Worm (Caenorhabditis elegans) whole organism, dauer: ENCODE data around the gene srv-13.

Experiments used
- unc-62 ChIP-seq: sonication (generic microtip); optimal IDR thresholded peaks from 2 replicates; lab custom pipeline; 2017; ENCODE audit warnings: missing biosample characterization, missing genetic modification reagents, missing genetic modification characterization

Gene srv-13

DNA sequence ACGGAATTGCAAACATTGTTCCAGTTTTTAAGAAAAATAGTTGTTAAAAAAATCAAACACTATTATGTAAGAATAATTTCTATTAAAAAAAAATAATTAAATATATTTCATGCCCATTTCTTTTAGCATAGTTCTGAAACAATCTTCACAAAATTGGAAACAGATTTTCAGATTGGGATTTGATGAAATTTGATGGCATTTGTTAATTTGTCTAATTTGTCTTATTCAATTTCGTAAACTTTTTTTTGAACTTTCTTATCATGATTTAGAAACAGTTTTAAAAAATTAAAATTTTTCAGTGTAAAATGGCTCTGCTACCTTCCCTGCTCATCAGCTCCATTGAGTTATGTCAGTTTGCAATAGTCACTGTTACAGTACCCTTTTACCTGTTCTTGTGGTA is at the start of gene srv-13:
TSS of gene srv-13 (plus strand) at position 301 of the 400 bp plus-strand sequence.
- TF ChIP-seq unc-62 (GFP tag; lab: Kevin White, UChicago), result no peak

ce11 chrIV:6361668-6362067 is 43.3 kb upstream of the srv-13 start, which contains the start of gene Y73B6BL.47:
Y73B6BL.47 (plus strand) TSS chrIV:6361968.
- TF ChIP-seq unc-62 (GFP tag; lab: Kevin White, UChicago), result no peak

ce11 chrIV:6363604-6364003 is 41.4 kb upstream of the srv-13 start:
- TF ChIP-seq unc-62 (GFP tag; lab: Kevin White, UChicago), result no peak

- no peak for TF ChIP-seq unc-62 (GFP tag; lab: Kevin White, UChicago)
Measured at ce11 chrIV:6365045-6365444, 39.9 kb upstream of the srv-13 start, which contains the start of gene Y73B6BL.270. Y73B6BL.270 (plus strand) TSS chrIV:6365345.

DNA sequence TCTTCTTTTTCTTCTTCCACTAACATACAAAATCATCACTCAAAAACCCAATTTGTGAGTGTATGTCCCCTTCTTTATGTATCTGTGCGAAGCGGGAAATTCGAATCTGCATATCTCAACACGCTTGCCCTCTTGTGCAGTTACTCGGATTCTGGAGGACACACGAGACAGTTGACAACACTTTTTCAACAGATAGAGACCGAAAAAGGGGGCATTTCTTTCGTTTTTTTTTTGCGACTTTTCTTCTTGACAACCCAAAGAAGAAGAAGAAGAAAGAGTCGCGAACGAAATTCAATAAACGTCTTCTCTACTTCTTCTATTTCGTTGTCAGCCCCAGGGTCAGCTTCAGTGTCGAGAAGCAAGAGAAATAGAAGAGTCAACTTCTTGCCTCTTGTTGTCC is 38.9 kb upstream of the srv-13 start:
- no peak for TF ChIP-seq unc-62 (GFP tag; lab: Kevin White, UChicago)

DNA sequence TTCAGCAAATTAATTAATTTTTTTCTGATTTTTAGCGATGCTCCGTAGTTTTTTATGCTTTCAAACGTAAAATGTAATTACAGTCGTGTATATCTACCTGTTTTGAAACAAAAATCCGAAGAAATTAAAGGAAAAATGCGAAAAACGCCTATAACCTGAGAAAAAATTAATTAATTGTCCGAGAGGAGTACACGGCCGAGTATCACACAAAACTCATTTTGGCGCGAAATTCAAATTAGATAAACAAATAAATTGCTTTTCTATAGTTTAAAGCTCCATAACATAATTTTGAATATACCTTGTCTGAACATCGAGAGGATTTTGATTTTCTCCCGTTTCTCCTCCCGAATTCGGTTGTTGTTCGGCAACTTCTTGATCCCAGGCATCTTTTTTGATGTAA is 35.5 kb upstream of the srv-13 start:
- TF ChIP-seq unc-62 (GFP tag; lab: Kevin White, UChicago), result no peak

DNA sequence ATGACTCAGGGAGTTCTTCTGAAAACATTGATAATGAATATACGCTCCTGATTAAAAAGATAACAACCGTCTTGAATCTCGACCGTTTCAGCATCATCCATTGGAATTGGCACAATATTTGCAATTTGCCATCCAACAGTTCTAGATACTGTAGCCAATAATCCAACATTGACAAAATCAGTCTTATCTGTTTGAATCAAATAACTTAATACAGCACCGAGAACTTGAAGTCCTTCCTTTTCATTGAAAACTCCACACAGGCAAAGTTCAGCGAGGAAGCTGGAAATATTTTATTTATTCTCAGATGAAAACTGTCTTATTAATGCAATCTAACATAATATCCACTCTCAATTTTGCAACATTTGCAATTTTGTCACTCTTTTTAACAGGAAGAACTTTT is 32.7 kb upstream of the srv-13 start:
- TF ChIP-seq unc-62 (GFP tag; lab: Kevin White, UChicago), result no peak

ce11 chrIV:6372993-6373392 is 32.0 kb upstream of the srv-13 start, which contains the start of gene smg-3:
smg-3 (minus strand) TSS chrIV:6373093.
- TF ChIP-seq unc-62 (GFP tag; lab: Kevin White, UChicago), result no peak

- TF ChIP-seq unc-62 (GFP tag; lab: Kevin White, UChicago), result no peak
Measured at ce11 chrIV:6373721-6374120, 31.2 kb upstream of the srv-13 start.

ce11 chrIV:6376473-6377115 is 28.4 kb upstream of the srv-13 start, which contains the start of the genes hrpf-2 and bli-6:
hrpf-2 (minus strand) TSS chrIV:6376523.
bli-6 (plus strand) TSS chrIV:6377065.
- no peak for TF ChIP-seq unc-62 (GFP tag; lab: Kevin White, UChicago)

- TF ChIP-seq unc-62 (GFP tag; lab: Kevin White, UChicago), result no peak
Measured at ce11 chrIV:6377335-6378069, 27.5 kb upstream of the srv-13 start.

ce11 chrIV:6378398-6378797 is 26.6 kb upstream of the srv-13 start:
- no peak for TF ChIP-seq unc-62 (GFP tag; lab: Kevin White, UChicago)

DNA sequence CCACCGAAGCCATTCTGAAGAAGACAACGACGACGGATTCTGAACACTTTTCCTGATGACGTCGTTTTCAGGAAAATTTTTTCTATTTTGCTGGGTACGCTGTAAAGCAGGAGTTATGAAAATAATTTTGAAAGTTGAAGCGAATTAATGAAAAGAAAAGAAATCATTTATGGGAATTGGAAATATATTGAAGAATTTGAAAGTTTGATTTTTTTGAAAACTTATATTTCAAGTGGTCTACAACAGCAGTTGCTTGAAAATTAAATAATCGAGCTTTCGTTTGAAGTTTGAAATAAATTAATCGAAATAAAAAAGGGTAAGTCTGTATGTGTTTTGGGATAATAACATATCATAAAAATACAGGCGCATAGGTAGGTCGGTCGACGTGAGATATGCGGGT is 21.0 kb upstream of the srv-13 start, which contains the start of gene shl-1:
TSS of gene shl-1 (minus strand) at position 101 of the 400 bp plus-strand sequence.
- TF ChIP-seq unc-62 (GFP tag; lab: Kevin White, UChicago), result no peak

DNA sequence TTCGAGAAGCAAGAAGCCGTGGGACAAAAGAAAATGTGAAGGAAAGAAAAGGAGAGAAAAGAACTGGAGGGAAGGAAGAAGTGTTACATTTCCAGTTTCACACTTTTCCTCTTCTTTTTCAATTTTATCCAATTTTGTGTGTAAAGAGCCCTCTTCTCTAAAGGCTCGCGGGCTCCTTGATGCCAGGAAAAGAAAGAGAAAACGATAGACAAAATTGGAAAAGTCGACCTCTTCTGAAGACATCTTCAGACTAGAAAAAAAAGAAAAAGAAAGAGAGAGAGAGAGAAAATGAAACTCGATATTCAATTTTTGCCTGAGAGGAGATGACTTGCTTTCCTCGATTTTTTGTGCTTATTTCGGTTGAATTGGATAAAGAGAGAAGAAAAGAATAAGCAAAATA is 20.0 kb upstream of the srv-13 start:
- TF ChIP-seq unc-62 (GFP tag; lab: Kevin White, UChicago), result no peak

ce11 chrIV:6388550-6388949 is 16.4 kb upstream of the srv-13 start:
- no peak for TF ChIP-seq unc-62 (GFP tag; lab: Kevin White, UChicago)

DNA sequence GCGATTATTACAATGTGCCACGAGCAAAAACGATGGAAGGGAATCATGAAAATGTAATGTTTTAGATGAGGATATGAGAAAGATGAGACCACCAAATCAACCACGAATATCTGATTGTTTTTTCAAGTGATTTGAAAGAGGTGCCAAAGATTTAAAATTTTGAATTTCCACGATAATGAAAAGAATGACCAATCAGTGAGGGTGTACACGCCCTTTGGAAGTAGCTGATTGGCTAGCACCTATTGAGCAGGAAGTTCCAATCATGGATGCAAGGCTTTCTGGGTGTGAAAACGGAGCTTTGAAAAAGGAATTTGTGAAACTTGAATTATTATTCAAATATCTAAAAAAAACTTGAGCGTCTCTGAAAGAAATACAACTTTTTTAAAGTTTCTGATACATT is 13.4 kb upstream of the srv-13 start:
- no peak for TF ChIP-seq unc-62 (GFP tag; lab: Kevin White, UChicago)
